Fruit fly (Drosophila melanogaster): Measurements from ENCODE around the gene CG10588.

Gene CG10588

DNA sequence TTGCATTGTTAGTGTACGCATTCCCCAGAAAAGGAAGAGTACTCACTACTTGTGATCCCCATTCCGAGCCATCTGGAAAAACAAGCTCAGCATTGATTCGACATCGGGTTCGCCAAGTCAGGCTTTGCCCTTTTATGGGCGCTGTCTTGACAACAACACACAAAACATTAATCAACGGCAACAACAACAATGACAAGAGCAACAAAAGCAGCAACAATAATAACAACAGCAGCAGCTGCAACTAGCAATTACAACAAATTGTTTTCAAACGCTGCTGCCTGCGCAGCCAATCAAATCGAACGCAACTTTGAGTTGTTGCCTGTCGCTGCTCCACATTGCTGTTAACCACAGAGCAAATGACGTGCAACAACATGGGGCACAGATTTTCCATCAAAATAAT lies 14.7 kb upstream of the CG10588 start (continued):
- TF ChIP-seq Awh (GFP tag; IDR thresholded peaks at IDR 0.05) = 0 out of 2 replicates have a peak, but pooled peaks have one; percentile 18
- no peak for TF ChIP-seq lola (GFP tag; optimal IDR thresholded peaks at IDR 0.05)
- no peak for TF ChIP-seq H2.0 (GFP tag; IDR thresholded peaks at IDR 0.05)
- peak; percentile 78 for TF ChIP-seq CG4360 (GFP tag; IDR thresholded peaks at IDR 0.05)
- no peak for TF ChIP-seq sna (GFP tag; IDR thresholded peaks at IDR 0.05; ENCODE audit: partially characterized antibody)
- TF ChIP-seq Nf-YC (tag; optimal IDR thresholded peaks at IDR 0.05) = no peak
- TF ChIP-seq Ets97D (GFP tag; optimal IDR thresholded peaks at IDR 0.05) = no peak
- TF ChIP-seq CG2199 (GFP tag; IDR thresholded peaks at IDR 0.05) = no peak
- no peak for TF ChIP-seq E2f2 (GFP tag; IDR thresholded peaks at IDR 0.05)
- TF ChIP-seq Dip2 (GFP tag; IDR thresholded peaks at IDR 0.05) = no peak
- TF ChIP-seq trh (GFP tag; optimal IDR thresholded peaks at IDR 0.05) = no peak
- TF ChIP-seq Ets65A (GFP tag) = peak; percentile 66
- no peak for TF ChIP-seq wdn (GFP tag; IDR thresholded peaks at IDR 0.05)

- no peak for TF ChIP-seq Bteb2 (GFP tag; optimal IDR thresholded peaks at IDR 0.05)
- peak in 1 of 2 experiments; percentile 45 for TF ChIP-seq chif (GFP tag; optimal IDR thresholded peaks at IDR 0.05)
- TF ChIP-seq CG10565 (GFP tag; optimal IDR thresholded peaks at IDR 0.05) = no peak
- TF ChIP-seq CG3281 (GFP tag; optimal IDR thresholded peaks at IDR 0.05) = no peak
- no peak for TF ChIP-seq CG6854 (GFP tag; optimal IDR thresholded peaks at IDR 0.05)
- no peak for TF ChIP-seq CG6683 (GFP tag; optimal IDR thresholded peaks at IDR 0.05)
- no peak for TF ChIP-seq Ets65A (GFP tag)
- no peak for TF ChIP-seq luna (GFP tag; optimal IDR thresholded peaks at IDR 0.05)
- TF ChIP-seq fd64A (GFP tag; optimal IDR thresholded peaks at IDR 0.05) = peak; percentile 31
- no peak for TF ChIP-seq CG11560 (tag; IDR thresholded peaks at IDR 0.05)
- no peak for TF ChIP-seq CG8478 (optimal IDR thresholded peaks at IDR 0.05)
- TF ChIP-seq gt (GFP tag; IDR thresholded peaks at IDR 0.05) = no peak
- TF ChIP-seq CG1647 (GFP tag; optimal IDR thresholded peaks at IDR 0.05) = no peak
- TF ChIP-seq CG32772 (GFP tag; IDR thresholded peaks at IDR 0.05) = no peak
- TF ChIP-seq danr (GFP tag; IDR thresholded peaks at IDR 0.05) = no peak
- TF ChIP-seq NfI (GFP tag; optimal IDR thresholded peaks at IDR 0.05) = no peak
- TF ChIP-seq HmgZ (tag; optimal IDR thresholded peaks at IDR 0.05) = no peak
- no peak for TF ChIP-seq Ada2b (GFP tag; IDR thresholded peaks at IDR 0.05)
- TF ChIP-seq Ssrp (tag; optimal IDR thresholded peaks at IDR 0.05) = no peak
- TF ChIP-seq Bgb (GFP tag; IDR thresholded peaks at IDR 0.05; ENCODE audit: partially characterized antibody) = no peak
- TF ChIP-seq tap (tag; optimal IDR thresholded peaks at IDR 0.05) = no peak
- no peak for TF ChIP-seq CG16815 (GFP tag; optimal IDR thresholded peaks at IDR 0.05)
- no peak for TF ChIP-seq CG16779 (GFP tag; IDR thresholded peaks at IDR 0.05)
- peak; percentile 59 for TF ChIP-seq CG11398 (GFP tag; optimal IDR thresholded peaks at IDR 0.05)
- peak; percentile 29 for TF ChIP-seq Side (GFP tag; optimal IDR thresholded peaks at IDR 0.05)
- TF ChIP-seq CG1233 (GFP tag; optimal IDR thresholded peaks at IDR 0.05) = peak; percentile 22
- no peak for TF ChIP-seq CG6654 (GFP tag; optimal IDR thresholded peaks at IDR 0.05)
- no peak for TF ChIP-seq h (optimal IDR thresholded peaks at IDR 0.05)
- TF ChIP-seq CG18262 (tag; optimal IDR thresholded peaks at IDR 0.05) = peak; percentile 33
- peak; percentile 59; the same call in 2 of the 3 replicates for TF ChIP-seq zfh1 (GFP tag; IDR thresholded peaks at IDR 0.05)
- no peak for TF ChIP-seq dan (GFP tag; IDR thresholded peaks at IDR 0.05)
- TF ChIP-seq gro (GFP tag; optimal IDR thresholded peaks at IDR 0.05) = no peak
- TF ChIP-seq so (GFP tag; IDR thresholded peaks at IDR 0.05) = peak; percentile 51; the same call in 1 of the 3 replicates
- TF ChIP-seq Lpt (GFP tag; optimal IDR thresholded peaks at IDR 0.05) = no peak
- no peak for TF ChIP-seq stc (GFP tag; IDR thresholded peaks at IDR 0.05)
- TF ChIP-seq E2f1 (GFP tag; IDR thresholded peaks at IDR 0.05) = no peak
- 0 out of 2 replicates have a peak, but pooled peaks have one; percentile 29 for TF ChIP-seq Awh (GFP tag; IDR thresholded peaks at IDR 0.05)
- TF ChIP-seq ems (GFP tag; optimal IDR thresholded peaks at IDR 0.05) = no peak
- no peak for TF ChIP-seq MBD-R2 (GFP tag; IDR thresholded peaks at IDR 0.05)
- TF ChIP-seq CG8944 (GFP tag; optimal IDR thresholded peaks at IDR 0.05) = no peak
- TF ChIP-seq nau (GFP tag; optimal IDR thresholded peaks at IDR 0.05) = peak; percentile 29
- TF ChIP-seq CG4424 (GFP tag; optimal IDR thresholded peaks at IDR 0.05) = no peak
Measured at dm6 chr3L:20944180-20944579, 12.6 kb upstream of the CG10588 start.

All from whole organism, embryonic.